Fruit fly (Drosophila melanogaster): Measurements from ENCODE around the gene CkIIalpha-i1.
A peak's percentile ranks its signal among the peaks of the same experiment; 100 is the strongest.

The CkIIalpha-i1 gene

dm6 chr3L:15787406-15787805 lies 29.4 kb upstream of the CkIIalpha-i1 start (continued):
- TF ChIP-seq p53 (GFP tag; optimal IDR thresholded peaks at IDR 0.05) (no peak), CG5180 (GFP tag; optimal IDR thresholded peaks at IDR 0.05) (no peak), hb (GFP tag; IDR thresholded peaks at IDR 0.05; ENCODE audit: partially characterized antibody) (no peak), CG6791 (GFP tag; IDR thresholded peaks at IDR 0.05; ENCODE audit: partially characterized antibody) (no peak), Opbp (GFP tag; IDR thresholded peaks at IDR 0.05; ENCODE audit: partially characterized antibody) (no peak), CG14710 (tag; optimal IDR thresholded peaks at IDR 0.05) (peak; percentile 79), vfl (GFP tag; optimal IDR thresholded peaks at IDR 0.05) (no peak), Hmx (GFP tag; optimal IDR thresholded peaks at IDR 0.05) (no peak), CG7786 (GFP tag; optimal IDR thresholded peaks at IDR 0.05) (no peak), gsb (GFP tag; IDR thresholded peaks at IDR 0.05) (no peak), run (tag; optimal IDR thresholded peaks at IDR 0.05) (no peak), row (GFP tag; IDR thresholded peaks at IDR 0.05) (peak; percentile 79), CG10366 (GFP tag; IDR thresholded peaks at IDR 0.05) (no peak), Sox102F (GFP tag; optimal IDR thresholded peaks at IDR 0.05) (peak; percentile 66), Sry-β (GFP tag; optimal IDR thresholded peaks at IDR 0.05) (no peak), CG33557 (GFP tag; optimal IDR thresholded peaks at IDR 0.05) (peak; percentile 52), Ets97D (GFP tag; optimal IDR thresholded peaks at IDR 0.05) (no peak), Optix (GFP tag; IDR thresholded peaks at IDR 0.05) (no peak), ap (GFP tag; IDR thresholded peaks at IDR 0.05) (no peak), CG15073 (GFP tag; optimal IDR thresholded peaks at IDR 0.05) (no peak), CG4282 (GFP tag; optimal IDR thresholded peaks at IDR 0.05) (no peak), bowl (GFP tag; IDR thresholded peaks at IDR 0.05) (no peak), Gsc (GFP tag; IDR thresholded peaks at IDR 0.05) (no peak), Dfd (GFP tag; optimal IDR thresholded peaks at IDR 0.05) (no peak), CG17385 (GFP tag; optimal IDR thresholded peaks at IDR 0.05) (peak; percentile 33), CG10543 (GFP tag; optimal IDR thresholded peaks at IDR 0.05) (no peak), prd (optimal IDR thresholded peaks at IDR 0.05) (no peak), prd (GFP tag; IDR thresholded peaks at IDR 0.05) (peak; percentile 81; the same call in 2 of the 3 replicates), Usf (GFP tag; optimal IDR thresholded peaks at IDR 0.05) (no peak), tx (GFP tag; optimal IDR thresholded peaks at IDR 0.05) (no peak), kah (GFP tag; optimal IDR thresholded peaks at IDR 0.05) (no peak), D19B (GFP tag; optimal IDR thresholded peaks at IDR 0.05) (no peak), sr (GFP tag; IDR thresholded peaks at IDR 0.05) (no peak), CG7963 (GFP tag; IDR thresholded peaks at IDR 0.05; ENCODE audit: partially characterized antibody) (no peak), GATAe (GFP tag; conservative IDR thresholded peaks at IDR 0.05) (no peak), CG13775 (GFP tag; optimal IDR thresholded peaks at IDR 0.05) (peak; percentile 68), chinmo (GFP tag; IDR thresholded peaks at IDR 0.05; ENCODE audit: partially characterized antibody) (no peak), CG31388 (GFP tag; optimal IDR thresholded peaks at IDR 0.05) (no peak), nmo (GFP tag; optimal IDR thresholded peaks at IDR 0.05) (peak; percentile 74), CG17361 (GFP tag; IDR thresholded peaks at IDR 0.05) (peak; percentile 81), Kr (GFP tag; optimal IDR thresholded peaks at IDR 0.05) (peak; percentile 50), E2f1 (GFP tag; IDR thresholded peaks at IDR 0.05) (0 out of 2 replicates have a peak, but pooled peaks have one; percentile 23), ERR (GFP tag; optimal IDR thresholded peaks at IDR 0.05) (no peak), Atf3 (GFP tag; optimal IDR thresholded peaks at IDR 0.05) (no peak), crol (GFP tag; IDR thresholded peaks at IDR 0.05) (no peak), Tbp (GFP tag; optimal IDR thresholded peaks at IDR 0.05) (no peak), CG13296 (GFP tag; optimal IDR thresholded peaks at IDR 0.05) (no peak), slou (GFP tag; optimal IDR thresholded peaks at IDR 0.05) (no peak), tgo (GFP tag; IDR thresholded peaks at IDR 0.05) (peak; percentile 43; the same call in 2 of the 3 replicates), amos (GFP tag; IDR thresholded peaks at IDR 0.05; ENCODE audit: partially characterized antibody) (no peak), Adf1 (GFP tag; IDR thresholded peaks at IDR 0.05) (no peak), CG2678 (tag; optimal IDR thresholded peaks at IDR 0.05) (peak; percentile 74)
